Worm (Caenorhabditis elegans) whole organism, L4 larva: ENCODE data around the gene idpa-1.

ENCODE experiments used
- F10B5.3 ChIP-seq: sonication (generic microtip); optimal IDR thresholded peaks from 2 replicates; lab custom pipeline; 2016; ENCODE audit warnings: mild to moderate bottlenecking, missing genetic modification characterization, missing compliant biosample characterization
- F49E8.2 ChIP-seq: sonication (generic microtip); optimal IDR thresholded peaks from 2 replicates; lab custom pipeline; 2016; ENCODE audit warnings: missing compliant biosample characterization, mild to moderate bottlenecking, missing genetic modification characterization, borderline replicate concordance
- T20F7.1 ChIP-seq: fragments of 200-800 bp; sonication (Bioruptor generic); optimal IDR thresholded peaks from 2 replicates; lab custom pipeline; 2018; ENCODE audit warnings: mild to moderate bottlenecking, missing genetic modification characterization, missing compliant biosample characterization
- T26A8.4 ChIP-seq: fragments of 200-800 bp; sonication (Bioruptor generic); IDR thresholded peaks from 2 replicates; pipeline ENCODE4 v1.3.6; 2022; ENCODE audit warnings: missing genetic modification characterization, missing compliant biosample characterization
- Y105C5A.15 ChIP-seq: fragments of 200-800 bp; sonication (Bioruptor generic); IDR thresholded peaks from 2 replicates; pipeline ENCODE4 v1.3.6; 2022; ENCODE audit warnings: missing genetic modification characterization, missing compliant biosample characterization
- ZK337.2 ChIP-seq: fragments of 200-800 bp; sonication (Bioruptor generic); IDR thresholded peaks from 2 replicates; pipeline ENCODE4 v1.3.6; 2022; ENCODE audit warnings: missing genetic modification reagents, missing genetic modification characterization, missing compliant biosample characterization
- aha-1 ChIP-seq: fragments of 150-350 bp; peaks from one replicate; lab custom pipeline; 2014; ENCODE audit warnings: missing biosample characterization, missing genetic modification characterization
- ama-1 ChIP-seq: fragments of 150-350 bp; optimal IDR thresholded peaks from 2 replicates; lab custom pipeline; 2014; ENCODE audit warnings: inconsistent platforms, mixed read lengths
- ceh-44 ChIP-seq: fragments of 200-800 bp; sonication (Bioruptor generic); IDR thresholded peaks from 2 replicates; pipeline ENCODE4 v1.3.6; 2022; ENCODE audit warnings: missing genetic modification reagents, missing genetic modification characterization, missing compliant biosample characterization
- ceh-62 ChIP-seq: sonication (generic microtip); optimal IDR thresholded peaks from 2 replicates; lab custom pipeline; 2017; ENCODE audit warnings: missing biosample characterization, missing genetic modification characterization
- cey-2 ChIP-seq: sonication (generic microtip); optimal IDR thresholded peaks from 3 replicates; lab custom pipeline; 2017; ENCODE audit warnings: missing genetic modification characterization, mild to moderate bottlenecking, missing compliant biosample characterization, antibody characterized with exemption, borderline replicate concordance; ENCODE audit not compliant: insufficient read depth
- daf-16 ChIP-seq, 3 experiments: sonication (generic microtip); optimal IDR thresholded peaks; 2 replicates each; lab custom pipeline; 2016 to 2017; ENCODE audit warnings: missing genetic modification characterization in 3 of 3, missing genetic modification reagents in 3 of 3, mild to moderate bottlenecking in 2 of 3, missing compliant biosample characterization in 2 of 3, missing biosample characterization in 1 of 3, moderate library complexity in 1 of 3
- daf-19 ChIP-seq: fragments of 200-800 bp; sonication (Bioruptor generic); conservative IDR thresholded peaks from 2 replicates; pipeline ENCODE4 v1.3.6; 2022; ENCODE audit warnings: missing genetic modification characterization, missing compliant biosample characterization
- dmd-6 ChIP-seq: fragments of 200-800 bp; sonication (Bioruptor generic); IDR thresholded peaks from 2 replicates; pipeline ENCODE4 v1.3.6; 2022; ENCODE audit warnings: missing genetic modification reagents, missing genetic modification characterization, missing compliant biosample characterization
- dmd-8 ChIP-seq: fragments of 200-800 bp; sonication (Bioruptor generic); IDR thresholded peaks from 2 replicates; pipeline ENCODE4 v1.3.6; 2022; ENCODE audit warnings: missing genetic modification characterization, missing compliant biosample characterization
- duxl-1 ChIP-seq: sonication (generic microtip); optimal IDR thresholded peaks from 2 replicates; lab custom pipeline; 2016; ENCODE audit warnings: mild to moderate bottlenecking, missing genetic modification characterization, moderate library complexity, missing compliant biosample characterization; ENCODE audit not compliant: poor library complexity
- dve-1 ChIP-seq: sonication (generic microtip); optimal IDR thresholded peaks from 2 replicates; lab custom pipeline; 2017; ENCODE audit warnings: antibody characterized with exemption, mild to moderate bottlenecking, missing genetic modification characterization, missing compliant biosample characterization; ENCODE audit not compliant: insufficient read depth
- gei-8 ChIP-seq: fragments of 200-800 bp; sonication (Bioruptor generic); optimal IDR thresholded peaks from 2 replicates; lab custom pipeline; 2018; ENCODE audit warnings: mild to moderate bottlenecking, missing genetic modification characterization, missing compliant biosample characterization
- hif-1 ChIP-seq, 2 experiments: sonication (generic microtip); optimal IDR thresholded peaks; 2 replicates each; lab custom pipeline; 2016 to 2017; ENCODE audit warnings: missing compliant biosample characterization in 2 of 2, missing genetic modification characterization in 2 of 2, missing genetic modification reagents in 2 of 2, missing genotype in 2 of 2, mild to moderate bottlenecking in 1 of 2
- hlh-11 ChIP-seq: fragments of 200-800 bp; sonication (Bioruptor generic); optimal IDR thresholded peaks from 2 replicates; lab custom pipeline; 2018; ENCODE audit warnings: mild to moderate bottlenecking, missing genetic modification characterization, missing compliant biosample characterization
- hmg-1.1 ChIP-seq: fragments of 200-800 bp; sonication (Bioruptor generic); IDR thresholded peaks from 2 replicates; pipeline ENCODE4 v1.3.6; 2022; ENCODE audit warnings: missing genetic modification reagents, missing genetic modification characterization, missing compliant biosample characterization
- lin-1 ChIP-seq: fragments of 200-800 bp; sonication (Bioruptor generic); IDR thresholded peaks from 2 replicates; pipeline ENCODE4 v1.3.6; 2022; ENCODE audit warnings: missing genetic modification reagents, missing genetic modification characterization, missing compliant biosample characterization
- lin-13 ChIP-seq: fragments of 150-350 bp; optimal IDR thresholded peaks from 2 replicates; lab custom pipeline; 2014; ENCODE audit warnings: missing biosample characterization, missing genetic modification reagents, missing genetic modification characterization
- lin-38 ChIP-seq: fragments of 200-800 bp; sonication (Bioruptor generic); IDR thresholded peaks from 2 replicates; pipeline ENCODE4 v1.3.6; 2022; ENCODE audit warnings: missing genetic modification reagents, missing genetic modification characterization, missing compliant biosample characterization
- lsy-2 ChIP-seq, 2 experiments: fragments of 150-350 bp in 1 of 2; sonication (generic microtip) in 1 of 2; optimal IDR thresholded peaks; 2 replicates each; lab custom pipeline; 2014 to 2017; ENCODE audit warnings: missing biosample characterization in 2 of 2, missing genetic modification characterization in 2 of 2
- madf-5 ChIP-seq, 2 experiments: fragments of 200-800 bp; sonication (Bioruptor generic); IDR thresholded peaks; 2 replicates each; pipeline ENCODE4 v1.3.6; 2022; ENCODE audit warnings: missing compliant biosample characterization in 2 of 2, missing genetic modification characterization in 2 of 2
- madf-9 ChIP-seq: fragments of 200-800 bp; sonication (Bioruptor generic); conservative IDR thresholded peaks from 2 replicates; pipeline ENCODE4 v1.3.6; 2022; ENCODE audit warnings: missing genetic modification reagents, missing genetic modification characterization, missing compliant biosample characterization
- mdl-1 ChIP-seq, 2 experiments: fragments of 150-350 bp in 1 of 2; sonication (generic microtip) in 1 of 2; optimal IDR thresholded peaks; 2 replicates each; lab custom pipeline; 2014 to 2017; ENCODE audit warnings: missing biosample characterization in 2 of 2, missing genetic modification characterization in 2 of 2
- mep-1 ChIP-seq: fragments of 150-350 bp; sonication (generic microtip); optimal IDR thresholded peaks from 3 replicates; lab custom pipeline; 2014; ENCODE audit warnings: missing biosample characterization, missing genetic modification characterization
- mes-2 ChIP-seq: sonication (generic microtip); optimal IDR thresholded peaks from 2 replicates; lab custom pipeline; 2016; ENCODE audit warnings: missing genotype, mild to moderate bottlenecking, missing genetic modification characterization, missing compliant biosample characterization; ENCODE audit not compliant: poor library complexity, severe bottlenecking
- mxl-3 ChIP-seq: fragments of 200-800 bp; sonication (Bioruptor generic); optimal IDR thresholded peaks from 2 replicates; lab custom pipeline; 2018; ENCODE audit warnings: mild to moderate bottlenecking, missing genetic modification characterization, missing compliant biosample characterization
- nhr-10 ChIP-seq: fragments of 150-350 bp; optimal IDR thresholded peaks from 2 replicates; lab custom pipeline; 2014; ENCODE audit warnings: missing biosample characterization, missing genetic modification characterization
- nhr-11 ChIP-seq: fragments of 150-350 bp; optimal IDR thresholded peaks from 2 replicates; lab custom pipeline; 2014; ENCODE audit warnings: missing biosample characterization, missing genetic modification characterization
- nhr-25 ChIP-seq: sonication (generic microtip); optimal IDR thresholded peaks from 2 replicates; lab custom pipeline; 2017; ENCODE audit warnings: missing genetic modification characterization, mild to moderate bottlenecking, missing compliant biosample characterization, antibody characterized with exemption, moderate library complexity, borderline replicate concordance; ENCODE audit not compliant: insufficient read depth
- nhr-6 ChIP-seq: fragments of 150-350 bp; optimal IDR thresholded peaks from 2 replicates; lab custom pipeline; 2014; ENCODE audit warnings: missing biosample characterization, missing genetic modification characterization
- pha-4 ChIP-seq, 2 experiments: fragments of 150-350 bp in 1 of 2; fragments of 200-800 bp in 1 of 2; sonication (Bioruptor generic) in 1 of 2; IDR thresholded peaks in 1 of 2; optimal IDR thresholded peaks in 1 of 2; 2 replicates each; pipeline versions ENCODE4 v1.3.6 to Lab custom; 2014 to 2022; ENCODE audit warnings: missing genetic modification characterization in 2 of 2, missing genetic modification reagents in 2 of 2, missing biosample characterization in 1 of 2, missing compliant biosample characterization in 1 of 2
- pqm-1 ChIP-seq: sonication (generic microtip); optimal IDR thresholded peaks from 2 replicates; lab custom pipeline; 2017; ENCODE audit warnings: missing biosample characterization, missing genetic modification characterization
- rbr-2 ChIP-seq: sonication (generic microtip); optimal IDR thresholded peaks from 2 replicates; lab custom pipeline; 2016; ENCODE audit warnings: missing genotype, missing genetic modification characterization, missing compliant biosample characterization
- sdz-12 ChIP-seq: fragments of 200-800 bp; sonication (Bioruptor generic); optimal IDR thresholded peaks from 2 replicates; lab custom pipeline; 2018; ENCODE audit warnings: mild to moderate bottlenecking, missing genetic modification characterization, missing compliant biosample characterization
- set-16 ChIP-seq: fragments of 200-800 bp; sonication (Bioruptor generic); IDR thresholded peaks from 2 replicates; pipeline ENCODE4 v1.3.6; 2022; ENCODE audit warnings: missing genetic modification reagents, missing genetic modification characterization, missing compliant biosample characterization
- spr-1 ChIP-seq: sonication (generic microtip); optimal IDR thresholded peaks from 2 replicates; lab custom pipeline; 2016; ENCODE audit warnings: mild to moderate bottlenecking, missing genetic modification characterization, missing compliant biosample characterization
- tra-1 ChIP-seq: fragments of 200-800 bp; sonication (Bioruptor generic); IDR thresholded peaks from 2 replicates; pipeline ENCODE4 v1.3.6; 2022; ENCODE audit warnings: missing genetic modification reagents, missing genetic modification characterization, missing compliant biosample characterization
- unc-62 ChIP-seq, 3 experiments: fragments of 150-350 bp in 1 of 3; sonication (generic microtip); optimal IDR thresholded peaks in 2 of 3; peaks in 1 of 3; 1 replicate in 1 of 3; 2 replicates in 2 of 3; lab custom pipeline; 2014 to 2017; ENCODE audit warnings: missing biosample characterization in 3 of 3, missing genetic modification characterization in 3 of 3, missing genetic modification reagents in 3 of 3, missing genotype in 1 of 3
- zag-1 ChIP-seq: fragments of 150-350 bp; optimal IDR thresholded peaks from 2 replicates; lab custom pipeline; 2014; ENCODE audit warnings: missing biosample characterization, missing genetic modification characterization
- zfp-2 ChIP-seq: sonication (generic microtip); optimal IDR thresholded peaks from 2 replicates; lab custom pipeline; 2016; ENCODE audit warnings: mild to moderate bottlenecking, missing genetic modification characterization, missing compliant biosample characterization
- zfp-3 ChIP-seq: fragments of 200-800 bp; sonication (Bioruptor generic); conservative IDR thresholded peaks from 2 replicates; pipeline ENCODE4 v1.3.6; 2022; ENCODE audit warnings: missing genetic modification reagents, missing genetic modification characterization, missing compliant biosample characterization

The idpa-1 gene

ce11 chrIII:2879703-2880102 is 21.3 kb downstream of the idpa-1 start:
- TF ChIP-seq nhr-6 (tag; lab: Kevin White, UChicago) (no peak), cey-2 (no peak), lsy-2 (tag; optimal IDR thresholded peaks at IDR 0.05; lab: Kevin White, UChicago) (no peak), lin-38 (GFP tag; lab: Robert Waterston, UW) (0 out of 2 replicates have a peak, but pooled peaks have one; percentile 12), lin-13 (GFP tag; lab: Kevin White, UChicago) (peak; percentile 59), duxl-1 (tag; lab: Kevin White, UChicago) (no peak), dve-1 (no peak)

DNA sequence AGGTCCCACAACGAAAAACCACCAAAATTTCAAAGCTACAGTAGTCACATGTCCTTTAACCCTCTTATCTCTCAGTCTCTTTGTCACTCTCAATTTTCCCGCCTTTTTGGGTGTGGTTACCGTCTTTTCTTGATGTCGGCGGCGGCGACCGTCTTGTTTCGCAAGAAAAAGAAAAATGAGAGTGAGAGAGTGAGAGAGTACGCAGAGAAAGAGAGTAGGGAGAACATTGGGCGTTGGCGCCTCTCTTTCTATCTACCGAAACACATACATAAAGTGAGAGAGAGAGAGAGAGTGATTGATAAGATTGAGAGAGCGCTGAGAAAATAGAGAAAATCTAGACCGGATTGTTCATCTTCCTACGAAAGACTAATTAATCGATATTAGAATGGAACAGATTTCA is 25.1 kb downstream of the idpa-1 start:
- peak; percentile 91 for TF ChIP-seq dmd-6 (GFP tag; lab: Robert Waterston, UW)
- peak; percentile 2 to 89 for TF ChIP-seq mdl-1 (tag; optimal IDR thresholded peaks at IDR 0.05; lab: Kevin White, UChicago)
- no peak for TF ChIP-seq F49E8.2
- peak; percentile 97 for TF ChIP-seq hlh-11 (tag; lab: Kevin White, UChicago)
- TF ChIP-seq spr-1 (tag; lab: Kevin White, UChicago): peak; percentile 19
- TF ChIP-seq zfp-2 (tag; lab: Kevin White, UChicago): no peak
- TF ChIP-seq ceh-44 (GFP tag; lab: Robert Waterston, UW): no peak
- TF ChIP-seq rbr-2: no peak
- no peak for TF ChIP-seq duxl-1 (tag; lab: Kevin White, UChicago)
- no peak for TF ChIP-seq madf-5 (GFP tag; IDR thresholded peaks at IDR 0.05; lab: Robert Waterston, UW)
- TF ChIP-seq nhr-6 (tag; lab: Kevin White, UChicago): no peak
- TF ChIP-seq pha-4 (GFP tag; IDR thresholded peaks at IDR 0.05; lab: Robert Waterston, UW): no peak
- TF ChIP-seq pha-4 (tag; optimal IDR thresholded peaks at IDR 0.05; lab: Kevin White, UChicago): no peak
- peak; percentile 94 for TF ChIP-seq dve-1
- no peak for TF ChIP-seq madf-9 (GFP tag; lab: Robert Waterston, UW)
- TF ChIP-seq gei-8 (GFP tag; lab: Kevin White, UChicago): peak; percentile 9
- TF ChIP-seq aha-1: peak; percentile 97
- TF ChIP-seq lin-1: peak; percentile 62
- no peak for TF ChIP-seq ceh-62 (tag; lab: Kevin White, UChicago)
- TF ChIP-seq ZK337.2: no peak
- no peak for TF ChIP-seq Y105C5A.15 (GFP tag; lab: Robert Waterston, UW)
- peak; percentile 88 for TF ChIP-seq mxl-3
- TF ChIP-seq nhr-10 (tag; lab: Kevin White, UChicago): peak; percentile 58
- peak; percentile 69 for TF ChIP-seq T20F7.1 (GFP tag; lab: Kevin White, UChicago)
- peak; percentile 73 for TF ChIP-seq mep-1 (tag; lab: Kevin White, UChicago)
- TF ChIP-seq daf-16 (GFP tag; optimal IDR thresholded peaks at IDR 0.05; lab: Kevin White, UChicago): peak in 1 of 2 experiments; percentile 35
- peak; percentile 80 for TF ChIP-seq daf-16 (tag; optimal IDR thresholded peaks at IDR 0.05; lab: Kevin White, UChicago)
- no peak for TF ChIP-seq dmd-8 (GFP tag; lab: Robert Waterston, UW)
- no peak for TF ChIP-seq zfp-3
- peak in 1 of 2 experiments; percentile 42 for TF ChIP-seq unc-62 (GFP tag; optimal IDR thresholded peaks at IDR 0.05 in 1 of 2; lab: Kevin White, UChicago)
- no peak for TF ChIP-seq unc-62 (tag; optimal IDR thresholded peaks at IDR 0.05; lab: Kevin White, UChicago)
- peak; percentile 77 for TF ChIP-seq nhr-25 (tag; lab: Kevin White, UChicago)
- peak; percentile 85 for TF ChIP-seq pqm-1 (tag; lab: Kevin White, UChicago)
- TF ChIP-seq F10B5.3 (tag; lab: Kevin White, UChicago): no peak
- TF ChIP-seq T26A8.4: peak; percentile 46; the same call in 1 of the 2 replicates
- peak; percentile 89 for TF ChIP-seq tra-1
- TF ChIP-seq lin-13 (GFP tag; lab: Kevin White, UChicago): peak; percentile 67
- TF ChIP-seq hif-1 (tag; optimal IDR thresholded peaks at IDR 0.05; lab: Kevin White, UChicago): no peak
- no peak for TF ChIP-seq sdz-12 (GFP tag; lab: Kevin White, UChicago)
- peak; percentile 41 for TF ChIP-seq nhr-11 (tag; lab: Kevin White, UChicago)
- 0 out of 2 replicates have a peak, but pooled peaks have one; percentile 16 for TF ChIP-seq set-16
- no peak for TF ChIP-seq daf-19
- peak; percentile 63 for TF ChIP-seq mes-2 (tag; lab: Kevin White, UChicago)
- peak; percentile 44 for TF ChIP-seq hmg-1.1 (GFP tag; lab: Robert Waterston, UW)
- TF ChIP-seq ama-1 (lab: Kevin White, UChicago): peak; percentile 43
- TF ChIP-seq zag-1 (tag; lab: Kevin White, UChicago): no peak
